Fruit fly (Drosophila melanogaster): ENCODE data around the gene CG33257.

CG33257 gene

DNA sequence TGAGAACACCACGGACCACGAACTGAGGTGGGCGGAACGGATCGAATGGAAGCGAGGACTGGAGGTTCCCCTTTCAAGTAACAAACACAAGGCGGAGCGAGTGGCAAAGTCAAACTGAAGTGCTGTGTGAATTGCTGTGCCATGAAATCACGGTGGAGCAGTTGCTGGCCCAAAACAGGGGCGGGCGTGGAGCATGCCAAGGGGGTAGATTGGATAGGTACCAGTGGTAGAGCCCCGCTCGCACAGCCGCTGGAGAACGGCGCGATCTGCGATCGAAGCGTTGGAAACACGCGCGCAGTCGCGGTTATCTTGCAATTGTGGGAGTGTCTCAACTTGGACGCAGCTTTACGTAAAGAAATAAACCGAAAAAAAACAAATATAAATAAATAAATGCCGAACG lies 18.3 kb upstream of the CG33257 start, which contains the start of gene CG13038 (continued):
- no peak for TF ChIP-seq sens-2 (GFP tag; IDR thresholded peaks at IDR 0.05)
- TF ChIP-seq bowl (GFP tag; IDR thresholded peaks at IDR 0.05): 0 out of 2 replicates have a peak, but pooled peaks have one; percentile 10
- no peak for TF ChIP-seq CG14050 (GFP tag; IDR thresholded peaks at IDR 0.05)
- no peak for TF ChIP-seq phol (tag; optimal IDR thresholded peaks at IDR 0.05)
- TF ChIP-seq CG4854 (GFP tag; optimal IDR thresholded peaks at IDR 0.05): no peak
- no peak for TF ChIP-seq HLH3B (GFP tag; IDR thresholded peaks at IDR 0.05)
- no peak for TF ChIP-seq tna (GFP tag; IDR thresholded peaks at IDR 0.05; ENCODE audit: partially characterized antibody)
- TF ChIP-seq Xrp1 (GFP tag; IDR thresholded peaks at IDR 0.05): no peak
- TF ChIP-seq Spps (tag; optimal IDR thresholded peaks at IDR 0.05): no peak
- TF ChIP-seq Dp (GFP tag; optimal IDR thresholded peaks at IDR 0.05): no peak
- no peak for TF ChIP-seq pfk (GFP tag; optimal IDR thresholded peaks at IDR 0.05)
- no peak for TF ChIP-seq Opbp (GFP tag; IDR thresholded peaks at IDR 0.05; ENCODE audit: partially characterized antibody)
- no peak for TF ChIP-seq knrl (GFP tag; IDR thresholded peaks at IDR 0.05; ENCODE audit: partially characterized antibody)
- no peak for TF ChIP-seq CG17328 (GFP tag; IDR thresholded peaks at IDR 0.05)
- TF ChIP-seq ewg (GFP tag; optimal IDR thresholded peaks at IDR 0.05): no peak
- no peak for TF ChIP-seq bsh (GFP tag; optimal IDR thresholded peaks at IDR 0.05)
- TF ChIP-seq CG15479 (GFP tag; optimal IDR thresholded peaks at IDR 0.05): no peak
- no peak for TF ChIP-seq repo (GFP tag; optimal IDR thresholded peaks at IDR 0.05)
- TF ChIP-seq Sry-β (GFP tag; optimal IDR thresholded peaks at IDR 0.05): no peak
- no peak for TF ChIP-seq CG8924 (tag; optimal IDR thresholded peaks at IDR 0.05)
- no peak for TF ChIP-seq vfl (GFP tag; optimal IDR thresholded peaks at IDR 0.05)
- TF ChIP-seq CoRest (tag; optimal IDR thresholded peaks at IDR 0.05): no peak
- no peak for TF ChIP-seq CG34422 (GFP tag; IDR thresholded peaks at IDR 0.05)
- no peak for TF ChIP-seq CG9215 (GFP tag; IDR thresholded peaks at IDR 0.05)
- no peak for TF ChIP-seq Aef1 (GFP tag; IDR thresholded peaks at IDR 0.05)
- no peak for TF ChIP-seq toy (GFP tag; IDR thresholded peaks at IDR 0.05)
- no peak for TF ChIP-seq pros (GFP tag; optimal IDR thresholded peaks at IDR 0.05)
- 0 out of 3 replicates have a peak, but pooled peaks have one; percentile 24 for TF ChIP-seq CG11456 (GFP tag; IDR thresholded peaks at IDR 0.05)
- TF ChIP-seq grau (tag; optimal IDR thresholded peaks at IDR 0.05): no peak
- TF ChIP-seq chif (GFP tag; optimal IDR thresholded peaks at IDR 0.05): no peak
- no peak for TF ChIP-seq Dfd (GFP tag; optimal IDR thresholded peaks at IDR 0.05)
- TF ChIP-seq CG8089 (GFP tag; optimal IDR thresholded peaks at IDR 0.05): no peak
- TF ChIP-seq CG9437 (GFP tag; optimal IDR thresholded peaks at IDR 0.05): no peak
- TF ChIP-seq CG15073 (GFP tag; optimal IDR thresholded peaks at IDR 0.05): no peak
- TF ChIP-seq lmd (GFP tag; IDR thresholded peaks at IDR 0.05): peak; percentile 13; the same call in 1 of the 2 replicates

DNA sequence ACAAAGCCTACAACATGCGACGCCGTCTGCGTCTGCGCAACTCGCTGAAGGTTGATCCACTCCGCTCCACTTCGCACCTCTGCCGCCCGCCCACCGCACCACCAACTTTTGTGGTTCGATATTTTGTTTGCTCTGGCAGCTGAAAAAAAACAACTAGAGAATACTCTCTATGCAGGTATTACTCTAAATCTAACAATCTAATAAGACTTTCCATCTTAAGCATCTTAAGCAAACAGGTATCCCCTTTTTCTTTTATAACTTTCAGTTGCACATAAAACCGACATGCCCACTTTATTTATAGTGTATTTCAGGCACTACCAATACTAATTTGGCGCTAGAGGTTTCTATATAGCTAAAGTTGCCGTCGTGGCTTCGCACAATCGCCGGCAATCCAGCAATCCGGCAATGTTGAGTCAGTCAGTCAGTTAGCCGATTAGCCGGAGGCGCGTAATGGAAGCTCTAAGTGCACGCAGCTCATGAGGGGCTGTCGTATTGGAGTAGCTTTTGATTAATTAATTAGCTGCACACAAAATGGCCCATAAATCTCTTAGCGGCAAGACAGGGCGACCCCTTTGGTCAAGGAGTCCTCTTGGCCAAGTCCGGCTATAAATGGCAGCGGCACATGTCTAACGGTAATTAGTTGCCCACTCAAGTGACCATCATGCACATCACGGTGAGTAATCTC lies 17.8 kb upstream of the CG33257 start, which contains the start of gene CG13058:
CG13058 (plus strand) TSS at position 635 of the 685 bp plus-strand sequence.
- TF ChIP-seq gcm (GFP tag; optimal IDR thresholded peaks at IDR 0.05): no peak
- no peak for TF ChIP-seq jigr1 (GFP tag; IDR thresholded peaks at IDR 0.05)
- no peak for TF ChIP-seq Camta (GFP tag; optimal IDR thresholded peaks at IDR 0.05)
- TF ChIP-seq da (GFP tag; optimal IDR thresholded peaks at IDR 0.05): no peak
- no peak for TF ChIP-seq Nf-YB (GFP tag; optimal IDR thresholded peaks at IDR 0.05)
- TF ChIP-seq ssp (GFP tag; IDR thresholded peaks at IDR 0.05): no peak
- TF ChIP-seq zfh1 (GFP tag; IDR thresholded peaks at IDR 0.05): no peak
- TF ChIP-seq CG30431 (GFP tag; optimal IDR thresholded peaks at IDR 0.05): peak; percentile 27
- no peak for TF ChIP-seq CG3995 (GFP tag; optimal IDR thresholded peaks at IDR 0.05)
- no peak for TF ChIP-seq corto (GFP tag; optimal IDR thresholded peaks at IDR 0.05)
- peak; percentile 83 for TF ChIP-seq lab (GFP tag; optimal IDR thresholded peaks at IDR 0.05)
- TF ChIP-seq nau (GFP tag; optimal IDR thresholded peaks at IDR 0.05): peak; percentile 56
- no peak for TF ChIP-seq lola (GFP tag; optimal IDR thresholded peaks at IDR 0.05)
- TF ChIP-seq dan (GFP tag; IDR thresholded peaks at IDR 0.05): no peak
- TF ChIP-seq CG4328 (GFP tag; optimal IDR thresholded peaks at IDR 0.05): no peak
- TF ChIP-seq Optix (GFP tag; IDR thresholded peaks at IDR 0.05): peak; percentile 55; the same call in 1 of the 3 replicates
- TF ChIP-seq Hey (tag; optimal IDR thresholded peaks at IDR 0.05): no peak
